Worm (Caenorhabditis elegans) whole organism, early embryonic: Measurements from ENCODE around the gene Y11D7A.9.

Experiments used
- B0310.2 ChIP-seq: sonication (generic microtip); optimal IDR thresholded peaks from 2 replicates; lab custom pipeline; 2016; ENCODE audit warnings: mild to moderate bottlenecking, missing genetic modification characterization, missing compliant biosample characterization
- F13C5.2 ChIP-seq: sonication (generic microtip); optimal IDR thresholded peaks from 2 replicates; lab custom pipeline; 2017; ENCODE audit warnings: mild to moderate bottlenecking, missing genetic modification characterization, inconsistent platforms, missing compliant biosample characterization
- aly-1 ChIP-seq: sonication (generic microtip); optimal IDR thresholded peaks from 2 replicates; lab custom pipeline; 2016; ENCODE audit warnings: missing genetic modification characterization, missing compliant biosample characterization
- ama-1 ChIP-seq: fragments of 150-350 bp; optimal IDR thresholded peaks from 2 replicates; lab custom pipeline; 2014
- ceh-13 ChIP-seq: fragments of 200-800 bp; sonication (Bioruptor generic); optimal IDR thresholded peaks from 2 replicates; lab custom pipeline; 2018; ENCODE audit warnings: mild to moderate bottlenecking, missing genetic modification characterization, missing compliant biosample characterization
- ceh-36 ChIP-seq: sonication (generic microtip); optimal IDR thresholded peaks from 2 replicates; lab custom pipeline; 2016; ENCODE audit warnings: missing genetic modification characterization, inconsistent platforms, missing compliant biosample characterization
- ets-7 ChIP-seq: sonication (generic microtip); optimal IDR thresholded peaks from 2 replicates; lab custom pipeline; 2016; ENCODE audit warnings: missing genotype, missing genetic modification characterization, missing compliant biosample characterization
- flt-1 ChIP-seq: fragments of 200-800 bp; sonication (Bioruptor generic); IDR thresholded peaks from 2 replicates; pipeline ENCODE4 v1.3.6; 2022; ENCODE audit warnings: missing genetic modification characterization, missing compliant biosample characterization
- hmbx-1 ChIP-seq: sonication (generic microtip); optimal IDR thresholded peaks from 2 replicates; lab custom pipeline; 2016; ENCODE audit warnings: mild to moderate bottlenecking, missing genetic modification characterization, missing compliant biosample characterization
- hmg-4 ChIP-seq: fragments of 200-800 bp; sonication (Bioruptor generic); optimal IDR thresholded peaks from 2 replicates; lab custom pipeline; 2018; ENCODE audit warnings: mild to moderate bottlenecking, missing genetic modification characterization, missing compliant biosample characterization
- hnd-1 ChIP-seq: sonication (generic microtip); optimal IDR thresholded peaks from 2 replicates; lab custom pipeline; 2016; ENCODE audit warnings: missing genetic modification characterization, missing compliant biosample characterization
- pes-1 ChIP-seq: fragments of 200-800 bp; sonication (Bioruptor generic); IDR thresholded peaks from 2 replicates; pipeline ENCODE4 v1.3.6; 2022; ENCODE audit warnings: missing genetic modification reagents, missing genetic modification characterization, missing compliant biosample characterization
- scrt-1 ChIP-seq: fragments of 200-800 bp; sonication (Bioruptor generic); IDR thresholded peaks from 2 replicates; pipeline ENCODE4 v1.3.6; 2022; ENCODE audit warnings: missing genetic modification characterization, missing compliant biosample characterization
- sea-1 ChIP-seq: fragments of 200-800 bp; sonication (Bioruptor generic); conservative IDR thresholded peaks from 2 replicates; pipeline ENCODE4 v1.3.6; 2022; ENCODE audit warnings: missing genetic modification characterization, missing compliant biosample characterization
- tbx-11 ChIP-seq: fragments of 200-800 bp; sonication (Bioruptor generic); IDR thresholded peaks from 2 replicates; pipeline ENCODE4 v1.3.6; 2022; ENCODE audit warnings: missing genetic modification characterization, missing compliant biosample characterization
- tbx-37 ChIP-seq: fragments of 200-800 bp; sonication (Bioruptor generic); conservative IDR thresholded peaks from 2 replicates; pipeline ENCODE4 v1.3.6; 2022; ENCODE audit warnings: missing genetic modification reagents, missing genetic modification characterization, missing compliant biosample characterization
- tra-4 ChIP-seq: sonication (generic microtip); optimal IDR thresholded peaks from 2 replicates; lab custom pipeline; 2017; ENCODE audit warnings: missing genetic modification characterization, missing compliant biosample characterization

The Y11D7A.9 gene

DNA sequence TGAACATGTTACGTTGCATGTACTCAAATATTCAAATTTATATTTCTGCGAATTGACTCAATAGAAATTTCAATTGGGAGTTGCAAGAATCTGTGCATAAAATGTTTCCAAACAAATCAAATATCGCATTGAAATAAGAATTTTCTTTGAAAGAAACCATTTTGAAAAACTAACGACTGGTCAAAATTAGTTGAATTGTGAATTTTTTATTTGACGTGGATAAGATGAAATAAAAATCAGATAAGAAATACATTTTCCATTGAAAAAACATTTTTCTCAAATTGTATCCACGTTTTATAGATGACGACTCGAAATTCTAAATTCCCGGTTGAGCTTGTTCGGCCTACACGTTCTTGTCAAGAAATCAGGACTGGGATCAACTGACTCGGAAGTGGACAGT lies 31.1 kb downstream of the Y11D7A.9 start, which contains the start of gene C46C2.3:
Gene C46C2.3 (plus strand): TSS at position 301 of the 400 bp plus-strand sequence.
- TF ChIP-seq tbx-37 (GFP tag; lab: Robert Waterston, UW) (no peak), ama-1 (lab: Kevin White, UChicago) (no peak), aly-1 (no peak), pes-1 (GFP tag; lab: Robert Waterston, UW) (no peak), hmg-4 (GFP tag; lab: Kevin White, UChicago) (no peak), hmbx-1 (tag; lab: Kevin White, UChicago) (no peak), F13C5.2 (tag; lab: Kevin White, UChicago) (no peak), sea-1 (no peak), scrt-1 (GFP tag; lab: Robert Waterston, UW) (no peak)

DNA sequence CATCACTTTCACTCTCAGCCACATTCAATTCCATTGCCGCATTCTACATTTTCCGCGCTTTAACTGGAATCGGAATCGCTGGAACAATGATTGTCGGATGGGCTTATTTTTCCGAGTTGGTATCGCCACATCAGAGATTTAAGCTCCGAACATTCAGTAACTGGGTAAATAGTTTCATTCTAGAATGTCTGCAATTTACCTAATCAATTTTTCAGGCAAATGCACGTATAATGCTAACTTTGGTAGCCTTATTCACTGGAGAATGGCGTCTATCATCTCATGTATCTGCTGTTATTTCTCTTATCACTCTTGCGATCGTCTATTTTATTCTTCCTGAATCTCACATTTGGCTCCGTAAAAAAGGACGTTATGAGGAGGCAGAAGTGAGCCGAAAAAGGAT lies 37.5 kb downstream of the Y11D7A.9 start:
- TF ChIP-seq B0310.2 (tag; lab: Kevin White, UChicago) (no peak), sea-1 (no peak), ceh-13 (GFP tag; lab: Kevin White, UChicago) (no peak), flt-1 (GFP tag; lab: Robert Waterston, UW) (no peak), tra-4 (no peak), aly-1 (no peak), pes-1 (GFP tag; lab: Robert Waterston, UW) (no peak)

DNA sequence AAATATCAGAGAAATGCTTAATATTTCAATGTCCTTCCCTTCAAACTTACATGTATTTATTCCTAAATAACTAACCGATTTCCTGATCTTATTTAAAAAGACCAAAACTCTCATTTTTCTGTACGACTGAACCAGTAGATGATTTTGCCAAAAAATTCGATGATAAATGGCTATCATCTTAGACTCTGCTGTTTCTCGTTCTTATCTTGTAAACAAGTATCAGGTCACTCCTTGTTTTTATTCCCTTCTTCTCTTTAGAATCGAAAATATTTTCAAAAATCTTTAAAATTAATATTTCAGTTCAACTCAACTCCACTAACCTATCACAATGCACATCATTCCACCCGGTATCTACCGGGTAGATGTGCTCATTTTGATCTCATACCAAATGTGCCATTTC lies 38.5 kb downstream of the Y11D7A.9 start, which contains the start of gene C46C2.2:
Gene C46C2.2 (plus strand): TSS at position 301 of the 400 bp plus-strand sequence.
- no peak for TF ChIP-seq ama-1 (lab: Kevin White, UChicago)
- no peak for TF ChIP-seq F13C5.2 (tag; lab: Kevin White, UChicago)
- no peak for TF ChIP-seq tbx-37 (GFP tag; lab: Robert Waterston, UW)
- no peak for TF ChIP-seq B0310.2 (tag; lab: Kevin White, UChicago)
- TF ChIP-seq ceh-36 (tag; lab: Kevin White, UChicago): no peak
- no peak for TF ChIP-seq sea-1
- no peak for TF ChIP-seq hmg-4 (GFP tag; lab: Kevin White, UChicago)
- no peak for TF ChIP-seq scrt-1 (GFP tag; lab: Robert Waterston, UW)
- TF ChIP-seq ets-7 (tag; lab: Kevin White, UChicago): no peak
- no peak for TF ChIP-seq flt-1 (GFP tag; lab: Robert Waterston, UW)
- no peak for TF ChIP-seq hmbx-1 (tag; lab: Kevin White, UChicago)
- no peak for TF ChIP-seq tbx-11

DNA sequence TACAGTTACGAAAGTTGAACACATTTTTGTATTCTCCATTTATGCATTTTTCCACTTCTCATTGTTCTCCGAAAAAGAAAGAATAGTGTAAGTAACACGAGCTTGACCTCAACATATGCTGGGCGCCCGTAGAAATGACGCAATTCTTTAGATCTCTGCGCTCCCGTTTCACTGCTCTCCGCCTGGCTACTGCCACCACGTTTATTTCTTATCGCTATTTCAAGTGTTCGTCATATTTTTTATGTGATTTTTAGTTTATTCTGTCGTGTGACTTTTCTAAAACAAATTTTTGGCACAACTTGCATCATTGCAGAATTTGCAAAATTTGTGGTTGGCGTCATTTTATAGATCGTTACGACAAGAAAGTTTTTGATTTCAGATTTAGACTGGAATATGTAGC lies 39.0 kb downstream of the Y11D7A.9 start:
- no peak for TF ChIP-seq ets-7 (tag; lab: Kevin White, UChicago)
- TF ChIP-seq ceh-36 (tag; lab: Kevin White, UChicago): no peak
- TF ChIP-seq hnd-1 (tag; lab: Kevin White, UChicago): no peak
- no peak for TF ChIP-seq hmbx-1 (tag; lab: Kevin White, UChicago)

DNA sequence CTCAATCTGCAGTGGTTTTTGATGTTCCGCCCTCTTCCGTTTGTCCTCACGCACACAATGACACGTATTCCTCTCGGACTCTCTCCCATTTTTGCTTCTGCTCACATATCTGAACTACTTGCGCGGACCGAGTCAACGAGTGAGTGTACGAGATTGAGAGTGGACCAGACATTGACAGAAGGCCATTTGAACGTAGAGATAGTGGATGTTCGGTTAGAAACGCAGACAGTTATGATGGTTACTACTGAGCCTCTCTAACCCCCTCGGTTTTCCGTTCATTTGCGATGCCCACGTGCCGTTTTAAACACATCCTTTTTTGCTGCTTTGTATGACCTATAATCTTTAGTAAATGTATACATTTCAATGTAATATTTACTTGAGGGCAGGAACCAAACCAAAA lies 39.5 kb downstream of the Y11D7A.9 start:
- TF ChIP-seq scrt-1 (GFP tag; lab: Robert Waterston, UW) (no peak), ets-7 (tag; lab: Kevin White, UChicago) (peak; percentile 11), flt-1 (GFP tag; lab: Robert Waterston, UW) (no peak), hmbx-1 (tag; lab: Kevin White, UChicago) (no peak), ceh-36 (tag; lab: Kevin White, UChicago) (no peak), hmg-4 (GFP tag; lab: Kevin White, UChicago) (peak; percentile 56), tra-4 (no peak)

DNA sequence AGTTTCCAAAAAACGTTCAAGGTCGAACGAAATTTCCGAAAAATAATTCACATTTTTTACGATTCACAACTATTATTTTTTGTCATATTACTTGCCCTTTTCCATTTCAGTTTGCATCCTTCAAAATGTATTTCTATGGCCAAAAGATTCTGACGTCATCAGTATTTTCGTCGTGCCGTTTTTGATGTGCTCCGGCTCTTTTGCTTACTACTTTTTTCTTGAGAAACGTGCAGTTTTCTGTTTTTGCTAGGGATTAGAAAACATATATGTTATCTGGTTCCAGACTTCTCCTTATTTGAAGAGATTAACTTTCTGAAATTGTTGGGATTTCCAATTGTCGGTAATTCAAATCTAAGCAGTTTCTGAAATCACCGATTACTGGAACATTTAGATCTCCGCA lies 40.1 kb downstream of the Y11D7A.9 start:
- TF ChIP-seq flt-1 (GFP tag; lab: Robert Waterston, UW) (no peak), tbx-11 (no peak), ceh-36 (tag; lab: Kevin White, UChicago) (no peak), pes-1 (GFP tag; lab: Robert Waterston, UW) (no peak), tra-4 (no peak), B0310.2 (tag; lab: Kevin White, UChicago) (no peak), sea-1 (no peak), ets-7 (tag; lab: Kevin White, UChicago) (no peak), hmg-4 (GFP tag; lab: Kevin White, UChicago) (no peak), tbx-37 (GFP tag; lab: Robert Waterston, UW) (no peak)

DNA sequence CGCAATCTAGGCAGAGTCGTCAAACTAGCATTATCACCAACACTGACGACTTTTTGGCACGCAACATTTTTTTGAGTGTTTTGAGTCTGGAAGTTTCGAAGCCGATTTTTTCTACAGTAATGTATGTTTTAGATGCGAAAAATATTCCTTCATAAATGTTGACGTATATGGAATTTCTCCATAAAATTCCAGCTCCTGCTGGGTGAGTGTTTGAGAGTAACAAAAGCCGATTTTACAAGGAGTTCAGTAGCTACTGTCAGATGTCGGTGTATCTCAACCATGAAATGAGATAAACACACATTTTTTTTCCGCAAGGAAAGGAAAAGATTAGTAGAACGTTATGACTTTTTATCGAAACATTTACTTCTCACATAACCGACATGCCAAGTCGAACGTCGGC lies 41.1 kb downstream of the Y11D7A.9 start:
- no peak for TF ChIP-seq tbx-11
- TF ChIP-seq hmbx-1 (tag; lab: Kevin White, UChicago): no peak
- no peak for TF ChIP-seq B0310.2 (tag; lab: Kevin White, UChicago)
- TF ChIP-seq hmg-4 (GFP tag; lab: Kevin White, UChicago): no peak
- no peak for TF ChIP-seq F13C5.2 (tag; lab: Kevin White, UChicago)
- TF ChIP-seq pes-1 (GFP tag; lab: Robert Waterston, UW): no peak
- no peak for TF ChIP-seq ama-1 (lab: Kevin White, UChicago)
- TF ChIP-seq tbx-37 (GFP tag; lab: Robert Waterston, UW): no peak
- no peak for TF ChIP-seq sea-1
- TF ChIP-seq tra-4: no peak
- TF ChIP-seq ceh-36 (tag; lab: Kevin White, UChicago): no peak
- no peak for TF ChIP-seq hnd-1 (tag; lab: Kevin White, UChicago)
- TF ChIP-seq aly-1: no peak
- no peak for TF ChIP-seq scrt-1 (GFP tag; lab: Robert Waterston, UW)
- TF ChIP-seq flt-1 (GFP tag; lab: Robert Waterston, UW): no peak
- no peak for TF ChIP-seq ets-7 (tag; lab: Kevin White, UChicago)
- no peak for TF ChIP-seq ceh-13 (GFP tag; lab: Kevin White, UChicago)

DNA sequence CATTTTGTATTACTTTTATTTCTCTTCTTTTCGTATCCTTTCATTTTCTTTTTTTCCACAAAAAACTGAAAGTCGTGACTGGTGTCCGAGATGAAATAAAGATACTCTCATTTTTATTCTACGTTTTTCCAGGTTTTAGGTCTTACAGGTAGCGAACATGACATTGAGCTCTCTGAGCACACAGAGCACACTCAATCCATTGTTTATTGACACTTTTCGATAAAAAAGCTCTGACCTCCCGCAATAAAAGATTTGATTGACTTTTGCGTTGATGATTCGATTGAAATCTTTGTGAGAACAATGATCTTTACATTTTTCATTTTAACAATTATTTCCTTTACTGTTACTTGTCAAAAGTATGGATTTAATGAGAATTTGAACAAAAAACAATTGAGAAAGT lies 43.8 kb downstream of the Y11D7A.9 start, which contains the start of gene C46C2.6:
Gene C46C2.6 (plus strand): TSS at position 301 of the 400 bp plus-strand sequence.
- TF ChIP-seq tbx-11 (no peak), ceh-13 (GFP tag; lab: Kevin White, UChicago) (no peak), hnd-1 (tag; lab: Kevin White, UChicago) (no peak), pes-1 (GFP tag; lab: Robert Waterston, UW) (no peak), F13C5.2 (tag; lab: Kevin White, UChicago) (no peak), sea-1 (no peak), B0310.2 (tag; lab: Kevin White, UChicago) (no peak), ama-1 (lab: Kevin White, UChicago) (no peak), ets-7 (tag; lab: Kevin White, UChicago) (no peak), flt-1 (GFP tag; lab: Robert Waterston, UW) (no peak), tbx-37 (GFP tag; lab: Robert Waterston, UW) (no peak), aly-1 (no peak), tra-4 (no peak), scrt-1 (GFP tag; lab: Robert Waterston, UW) (no peak), hmg-4 (GFP tag; lab: Kevin White, UChicago) (no peak), ceh-36 (tag; lab: Kevin White, UChicago) (no peak), hmbx-1 (tag; lab: Kevin White, UChicago) (no peak)
